Fruit fly (Drosophila melanogaster) whole organism, embryonic: ENCODE data around the gene Sodh1.

Experiments
- BtbVII ChIP-seq: fragments of 200-800 bp; sonication (Bioruptor generic); optimal IDR thresholded peaks from 3 replicates; lab custom pipeline; 2017; ENCODE audit warnings: missing biosample characterization, mild to moderate bottlenecking, missing genetic modification characterization
- CG10267 ChIP-seq: fragments of 200-800 bp; sonication (Bioruptor generic); optimal IDR thresholded peaks from 2 replicates; lab custom pipeline; 2018; ENCODE audit warnings: missing biosample characterization, mild to moderate bottlenecking, missing genetic modification characterization, moderate library complexity
- CG10959 ChIP-seq: fragments of 200-800 bp; sonication (Bioruptor generic); IDR thresholded peaks from 2 replicates; pipeline ENCODE4 v1.3.6; 2022; ENCODE audit warnings: missing biosample characterization, missing genetic modification characterization
- CG11398 ChIP-seq: fragments of 200-800 bp; sonication (Bioruptor generic); optimal IDR thresholded peaks from 2 replicates; lab custom pipeline; 2016; ENCODE audit warnings: missing biosample characterization, missing genetic modification characterization
- CG1603 ChIP-seq: fragments of 200-800 bp; sonication (Bioruptor generic); optimal IDR thresholded peaks from 2 replicates; lab custom pipeline; 2019; ENCODE audit warnings: missing biosample characterization, mild to moderate bottlenecking, missing genetic modification characterization, moderate library complexity
- CG17802 ChIP-seq: fragments of 200-800 bp; sonication (Bioruptor generic); optimal IDR thresholded peaks from 2 replicates; lab custom pipeline; 2018; ENCODE audit warnings: missing biosample characterization, mild to moderate bottlenecking, missing genetic modification characterization, moderate library complexity
- CG2116 ChIP-seq: fragments of 200-800 bp; sonication (Bioruptor generic); optimal IDR thresholded peaks from 3 replicates; lab custom pipeline; 2018; ENCODE audit warnings: missing biosample characterization, mild to moderate bottlenecking, missing genetic modification characterization
- CG2889 ChIP-seq: fragments of 200-800 bp; sonication (Bioruptor generic); IDR thresholded peaks from 3 replicates; pipeline ENCODE4 v1.3.6; 2022; ENCODE audit warnings: missing biosample characterization, missing genetic modification characterization
- CG30403 ChIP-seq: fragments of 200-800 bp; sonication (Bioruptor generic); optimal IDR thresholded peaks from 3 replicates; lab custom pipeline; 2016; ENCODE audit warnings: missing biosample characterization, missing genetic modification characterization
- CG32772 ChIP-seq: fragments of 200-800 bp; sonication (Bioruptor generic); IDR thresholded peaks from 2 replicates; pipeline ENCODE4 v1.3.6; 2022; ENCODE audit warnings: missing biosample characterization, missing genetic modification characterization
- CG3726 ChIP-seq: fragments of 200-800 bp; sonication (Bioruptor generic); IDR thresholded peaks from 3 replicates; pipeline ENCODE4, ENCODE4 v1.3.6; 2022; ENCODE audit warnings: missing biosample characterization, missing genetic modification characterization
- CG4424 ChIP-seq: fragments of 200-800 bp; sonication (Bioruptor generic); optimal IDR thresholded peaks from 3 replicates; lab custom pipeline; 2016; ENCODE audit warnings: missing biosample characterization, missing genetic modification characterization
- CG4617 ChIP-seq: fragments of 200-800 bp; sonication (Bioruptor generic); optimal IDR thresholded peaks from 3 replicates; lab custom pipeline; 2016; ENCODE audit warnings: missing biosample characterization, missing genetic modification characterization, borderline replicate concordance
- CG6654 ChIP-seq: fragments of 200-800 bp; sonication (Bioruptor generic); optimal IDR thresholded peaks from 2 replicates; lab custom pipeline; 2017; ENCODE audit warnings: missing biosample characterization, mild to moderate bottlenecking, missing genetic modification characterization
- CG6683 ChIP-seq: fragments of 200-800 bp; sonication (Bioruptor generic); optimal IDR thresholded peaks from 2 replicates; lab custom pipeline; 2017; ENCODE audit warnings: missing biosample characterization, mild to moderate bottlenecking, missing genetic modification characterization, missing genetic modification reagents
- CG6689 ChIP-seq: fragments of 200-800 bp; sonication (Bioruptor generic); IDR thresholded peaks from 2 replicates; pipeline ENCODE4 v1.3.6; 2022; ENCODE audit warnings: missing biosample characterization, missing genetic modification characterization
- CG8290 ChIP-seq, 3 experiments: fragments of 200-800 bp; sonication (Bioruptor generic); optimal IDR thresholded peaks; 2 replicates each; lab custom pipeline; 2016 to 2019; ENCODE audit warnings: missing biosample characterization in 3 of 3, missing genetic modification characterization in 3 of 3, mild to moderate bottlenecking in 2 of 3, moderate library complexity in 1 of 3
- CG9215 ChIP-seq: fragments of 200-800 bp; sonication (Bioruptor generic); IDR thresholded peaks from 2 replicates; pipeline ENCODE4 v1.3.6; 2022; ENCODE audit warnings: missing biosample characterization, missing genetic modification characterization
- CG9876 ChIP-seq: fragments of 200-800 bp; sonication (Bioruptor generic); optimal IDR thresholded peaks from 2 replicates; lab custom pipeline; 2016; ENCODE audit warnings: missing biosample characterization, missing genetic modification characterization
- Ets65A ChIP-seq: fragments of 200-800 bp; sonication (Bioruptor generic); peaks from one replicate; lab custom pipeline; 2016; ENCODE audit warnings: missing biosample characterization, missing genetic modification characterization
- GATAe ChIP-seq: fragments of 200-800 bp; sonication (Bioruptor generic); conservative IDR thresholded peaks from 2 replicates; pipeline ENCODE4 v1.3.6; 2022; ENCODE audit warnings: missing biosample characterization, missing genetic modification characterization
- H15 ChIP-seq: fragments of 200-800 bp; sonication (Bioruptor generic); IDR thresholded peaks from 3 replicates; pipeline ENCODE4 v1.3.6; 2022; ENCODE audit warnings: missing biosample characterization, missing genetic modification characterization
- HLH4C ChIP-seq: fragments of 200-800 bp; sonication (Bioruptor generic); IDR thresholded peaks from 3 replicates; pipeline ENCODE4 v1.3.6; 2022; ENCODE audit warnings: missing biosample characterization, missing genetic modification characterization; ENCODE audit not compliant: partially characterized antibody
- MBD-R2 ChIP-seq: fragments of 200-800 bp; sonication (Bioruptor generic); IDR thresholded peaks from 2 replicates; pipeline ENCODE4 v1.3.6; 2022; ENCODE audit warnings: missing biosample characterization, missing genetic modification characterization
- Med ChIP-seq: fragments of 200-800 bp; sonication (Bioruptor generic); peaks from one replicate; lab custom pipeline; 2016; ENCODE audit warnings: missing biosample characterization, missing genetic modification characterization, mild to moderate bottlenecking, inconsistent platforms, moderate library complexity
- Mrtf ChIP-seq: fragments of 200-800 bp; sonication (Bioruptor generic); IDR thresholded peaks from 3 replicates; pipeline ENCODE4 v1.3.6; 2022; ENCODE audit warnings: missing biosample characterization, missing genetic modification characterization
- Nf-YC ChIP-seq: fragments of 200-800 bp; optimal IDR thresholded peaks from 3 replicates; lab custom pipeline; 2019; ENCODE audit warnings: missing biosample characterization, mild to moderate bottlenecking, missing genetic modification characterization, moderate library complexity
- Oaz ChIP-seq: fragments of 200-800 bp; sonication (Bioruptor generic); IDR thresholded peaks from 2 replicates; pipeline ENCODE4 v1.3.6; 2022; ENCODE audit warnings: missing biosample characterization, missing genetic modification characterization
- Pdp1 ChIP-seq, 2 experiments: fragments of 200-800 bp; sonication (Bioruptor generic); optimal IDR thresholded peaks; 3 replicates each; lab custom pipeline; 2016; ENCODE audit warnings: missing biosample characterization in 2 of 2, missing genetic modification characterization in 2 of 2, mild to moderate bottlenecking in 1 of 2, moderate library complexity in 1 of 2
- Rfx ChIP-seq: fragments of 200-800 bp; sonication (Bioruptor generic); IDR thresholded peaks from 2 replicates; pipeline ENCODE4 v1.3.6; 2022; ENCODE audit warnings: missing biosample characterization, missing genetic modification characterization
- Six4 ChIP-seq: fragments of 200-800 bp; sonication (Bioruptor generic); optimal IDR thresholded peaks from 2 replicates; lab custom pipeline; 2016; ENCODE audit warnings: missing biosample characterization, missing genetic modification characterization
- YL-1 ChIP-seq: fragments of 200-800 bp; sonication (Bioruptor generic); optimal IDR thresholded peaks from 3 replicates; lab custom pipeline; 2017; ENCODE audit warnings: missing biosample characterization, mild to moderate bottlenecking, missing genetic modification characterization
- az2 ChIP-seq: fragments of 200-800 bp; sonication (Bioruptor generic); optimal IDR thresholded peaks from 3 replicates; lab custom pipeline; 2016; ENCODE audit warnings: missing biosample characterization, missing genetic modification characterization
- croc ChIP-seq: fragments of 200-800 bp; sonication (Bioruptor generic); conservative IDR thresholded peaks from 3 replicates; pipeline ENCODE4 v1.3.6; 2022; ENCODE audit warnings: missing biosample characterization, missing genetic modification characterization
- exex ChIP-seq: fragments of 200-800 bp; sonication (Bioruptor generic); optimal IDR thresholded peaks from 4 replicates; lab custom pipeline; 2018; ENCODE audit warnings: missing biosample characterization, mild to moderate bottlenecking, missing genetic modification characterization, moderate library complexity
- fu2 ChIP-seq: fragments of 200-800 bp; sonication (Bioruptor generic); optimal IDR thresholded peaks from 2 replicates; lab custom pipeline; 2016; ENCODE audit warnings: missing biosample characterization, missing genetic modification characterization
- h ChIP-seq: fragments of >200 bp; optimal IDR thresholded peaks from 2 replicates; lab custom pipeline; 2017
- ind ChIP-seq: fragments of 200-800 bp; sonication (Bioruptor generic); optimal IDR thresholded peaks from 3 replicates; lab custom pipeline; 2016; ENCODE audit warnings: missing biosample characterization, missing genetic modification characterization
- inv ChIP-seq: fragments of 200-800 bp; sonication (Bioruptor generic); IDR thresholded peaks from 2 replicates; pipeline ENCODE4 v1.3.6; 2022; ENCODE audit warnings: missing biosample characterization, missing genetic modification characterization; ENCODE audit not compliant: partially characterized antibody
- jigr1 ChIP-seq: fragments of 200-800 bp; sonication (Bioruptor generic); IDR thresholded peaks from 3 replicates; pipeline ENCODE4 v1.3.6; 2022; ENCODE audit warnings: missing biosample characterization, missing genetic modification characterization
- lab ChIP-seq: fragments of 200-800 bp; sonication (Bioruptor generic); optimal IDR thresholded peaks from 3 replicates; lab custom pipeline; 2017; ENCODE audit warnings: missing biosample characterization, missing genetic modification characterization, mild to moderate bottlenecking, moderate library complexity, missing genetic modification reagents
- org-1 ChIP-seq: fragments of 200-800 bp; sonication (Bioruptor generic); optimal IDR thresholded peaks from 2 replicates; lab custom pipeline; 2017; ENCODE audit warnings: missing biosample characterization, missing genetic modification characterization
- otp ChIP-seq: fragments of 200-800 bp; sonication (Bioruptor generic); IDR thresholded peaks from 3 replicates; pipeline ENCODE4, ENCODE4 v1.3.6; 2022; ENCODE audit warnings: missing biosample characterization, missing genetic modification characterization
- rib ChIP-seq: fragments of 200-800 bp; sonication (Bioruptor generic); IDR thresholded peaks from 2 replicates; pipeline ENCODE4 v1.3.6; 2022; ENCODE audit warnings: missing biosample characterization, missing genetic modification characterization
- row ChIP-seq: fragments of 200-800 bp; sonication (Bioruptor generic); IDR thresholded peaks from 3 replicates; pipeline ENCODE4 v1.3.6; 2022; ENCODE audit warnings: missing biosample characterization, missing genetic modification characterization
- schlank ChIP-seq: fragments of 200-800 bp; sonication (Bioruptor generic); optimal IDR thresholded peaks from 2 replicates; lab custom pipeline; 2018; ENCODE audit warnings: missing biosample characterization, mild to moderate bottlenecking, missing genetic modification characterization
- sd ChIP-seq: fragments of 200-800 bp; sonication (Bioruptor generic); optimal IDR thresholded peaks from 3 replicates; lab custom pipeline; 2018; ENCODE audit warnings: missing biosample characterization, mild to moderate bottlenecking, missing genetic modification characterization, moderate library complexity
- sim ChIP-seq: fragments of 200-800 bp; sonication (Bioruptor generic); IDR thresholded peaks from 2 replicates; pipeline ENCODE4 v1.3.6; 2022; ENCODE audit warnings: missing biosample characterization, missing genetic modification characterization
- sug ChIP-seq: fragments of 200-800 bp; optimal IDR thresholded peaks from 2 replicates; lab custom pipeline; 2019; ENCODE audit warnings: missing biosample characterization, mild to moderate bottlenecking, missing genetic modification characterization, moderate library complexity
- tna ChIP-seq: fragments of 200-800 bp; sonication (Bioruptor generic); IDR thresholded peaks from 2 replicates; pipeline ENCODE4 v1.3.6; 2022; ENCODE audit warnings: missing biosample characterization, missing genetic modification characterization; ENCODE audit not compliant: partially characterized antibody

Sodh1 gene

dm6 chr3R:7079718-7080117 is 27.6 kb downstream of the Sodh1 start:
- TF ChIP-seq h (lab: Kevin White, UChicago) (peak; percentile 26), CG32772 (GFP tag; lab: Robert Waterston, UW) (0 out of 2 replicates have a peak, but pooled peaks have one; percentile 25), CG6654 (no peak), exex (no peak), org-1 (no peak), Med (peak; percentile 60), GATAe (no peak), inv (GFP tag; lab: Robert Waterston, UW) (peak; percentile 20; the same call in 1 of the 2 replicates), CG10959 (GFP tag; lab: Robert Waterston, UW) (no peak), Six4 (no peak), rib (GFP tag; lab: Robert Waterston, UW) (0 out of 2 replicates have a peak, but pooled peaks have one; percentile 56), Oaz (no peak), croc (GFP tag; lab: Robert Waterston, UW) (no peak), fu2 (GFP tag; lab: Kevin White, UChicago) (no peak), tna (GFP tag; lab: Robert Waterston, UW) (0 out of 2 replicates have a peak, but pooled peaks have one; percentile 34), Mrtf (GFP tag; lab: Robert Waterston, UW) (no peak), Ets65A (GFP tag; lab: Kevin White, UChicago) (peak; percentile 81), az2 (GFP tag; lab: Kevin White, UChicago) (no peak), H15 (GFP tag; lab: Robert Waterston, UW) (no peak)

dm6 chr3R:7080157-7080916 is 28.2 kb downstream of the Sodh1 start, which contains the start of gene Ref1:
Gene Ref1, minus strand, starts transcription at chr3R:7080387.
- TF ChIP-seq jigr1 (no peak; the same call in 2 of the 3 replicates), YL-1 (GFP tag; lab: Kevin White, UChicago) (peak; percentile 93), BtbVII (GFP tag; lab: Kevin White, UChicago) (no peak), sd (tag; lab: Kevin White, UChicago) (peak; percentile 47), lab (no peak), CG10267 (peak; percentile 91), CG2889 (GFP tag; lab: Robert Waterston, UW) (no peak), CG30403 (no peak), CG1603 (tag; lab: Kevin White, UChicago) (peak; percentile 100), sug (tag; lab: Kevin White, UChicago) (peak; percentile 8), HLH4C (GFP tag; lab: Robert Waterston, UW) (no peak), schlank (tag; lab: Kevin White, UChicago) (no peak), CG4617 (GFP tag; lab: Kevin White, UChicago) (peak; percentile 78), CG9215 (no peak), ind (GFP tag; lab: Kevin White, UChicago) (no peak), CG4424 (GFP tag; lab: Kevin White, UChicago) (no peak), CG2116 (GFP tag; lab: Kevin White, UChicago) (peak; percentile 5), CG9876 (GFP tag; lab: Kevin White, UChicago) (no peak), CG3726 (no peak), CG11398 (GFP tag; lab: Kevin White, UChicago) (no peak), row (peak; percentile 77), CG6689 (GFP tag; lab: Robert Waterston, UW) (no peak), Rfx (GFP tag; lab: Robert Waterston, UW) (no peak), CG8290 (GFP tag; optimal IDR thresholded peaks at IDR 0.05; lab: Kevin White, UChicago) (peak; percentile 76), CG8290 (tag; optimal IDR thresholded peaks at IDR 0.05; lab: Kevin White, UChicago) (peak in 1 of 2 experiments; percentile 24), sim (GFP tag; lab: Robert Waterston, UW) (no peak), CG17802 (tag; lab: Kevin White, UChicago) (peak; percentile 91), otp (GFP tag; lab: Robert Waterston, UW) (no peak), CG6683 (GFP tag; lab: Kevin White, UChicago) (no peak), Pdp1 (GFP tag; optimal IDR thresholded peaks at IDR 0.05; lab: Kevin White, UChicago) (peak in 1 of 2 experiments; percentile 91), MBD-R2 (GFP tag; lab: Robert Waterston, UW) (peak; percentile 39; the same call in 1 of the 2 replicates), Nf-YC (tag; lab: Kevin White, UChicago) (peak; percentile 28)
